Worm (Caenorhabditis elegans) whole organism, young adult: ENCODE measurements around the gene cyp-34A1.

Experiments
- B0035.1 ChIP-seq: sonication (generic microtip); optimal IDR thresholded peaks from 2 replicates; lab custom pipeline; 2016; ENCODE audit warnings: missing genetic modification characterization, mild to moderate bottlenecking, missing compliant biosample characterization, missing genotype, missing genetic modification reagents
- F22D6.2 ChIP-seq: sonication (generic microtip); optimal IDR thresholded peaks from 2 replicates; lab custom pipeline; 2016; ENCODE audit warnings: mild to moderate bottlenecking, missing genetic modification characterization, missing compliant biosample characterization
- F37B4.10 ChIP-seq: fragments of 200-800 bp; sonication (Bioruptor generic); IDR thresholded peaks from 2 replicates; pipeline ENCODE4 v1.3.6; 2022; ENCODE audit warnings: missing genetic modification characterization, missing compliant biosample characterization
- F49E8.2 ChIP-seq: sonication (generic microtip); optimal IDR thresholded peaks from 3 replicates; lab custom pipeline; 2017; ENCODE audit warnings: missing genetic modification characterization, mild to moderate bottlenecking, missing compliant biosample characterization, antibody characterized with exemption, moderate library complexity; ENCODE audit not compliant: insufficient read depth
- K11D2.4 ChIP-seq: fragments of 200-800 bp; sonication (Bioruptor generic); IDR thresholded peaks from 2 replicates; pipeline ENCODE4 v1.3.6; 2022; ENCODE audit warnings: missing genetic modification reagents, missing genetic modification characterization, missing compliant biosample characterization
- K12H6.12 ChIP-seq: fragments of 200-800 bp; sonication (Bioruptor generic); optimal IDR thresholded peaks from 2 replicates; lab custom pipeline; 2018; ENCODE audit warnings: mild to moderate bottlenecking, missing genetic modification characterization, missing compliant biosample characterization
- T07F8.4 ChIP-seq: sonication (generic microtip); optimal IDR thresholded peaks from 2 replicates; lab custom pipeline; 2016; ENCODE audit warnings: mild to moderate bottlenecking, missing genetic modification characterization, moderate library complexity, missing compliant biosample characterization
- T26A5.8 ChIP-seq: sonication (generic microtip); optimal IDR thresholded peaks from 2 replicates; lab custom pipeline; 2016; ENCODE audit warnings: missing genetic modification characterization, missing compliant biosample characterization
- Y53F4B.3 ChIP-seq: fragments of 200-800 bp; sonication (Bioruptor generic); IDR thresholded peaks from 2 replicates; pipeline ENCODE4 v1.3.6; 2022; ENCODE audit warnings: missing genetic modification reagents, missing genetic modification characterization, missing compliant biosample characterization
- Y56A3A.18 ChIP-seq: fragments of 200-800 bp; sonication (Bioruptor generic); IDR thresholded peaks from 2 replicates; pipeline ENCODE4 v1.3.6; 2022; ENCODE audit warnings: missing genetic modification reagents, missing genetic modification characterization, missing compliant biosample characterization
- Y79H2A.3 ChIP-seq: fragments of 200-800 bp; sonication (Bioruptor generic); conservative IDR thresholded peaks from 2 replicates; pipeline ENCODE4 v1.3.6; 2022; ENCODE audit warnings: missing genetic modification reagents, missing genetic modification characterization, missing compliant biosample characterization
- akir-1 ChIP-seq: fragments of 200-800 bp; sonication (Bioruptor generic); optimal IDR thresholded peaks from 2 replicates; lab custom pipeline; 2018; ENCODE audit warnings: mild to moderate bottlenecking, missing genetic modification characterization, moderate library complexity, missing compliant biosample characterization
- ama-1 ChIP-seq, 3 experiments: fragments of 150-350 bp in 1 of 3; sonication (generic microtip) in 2 of 3; optimal IDR thresholded peaks; 2 replicates each; lab custom pipeline; 2014 to 2018; ENCODE audit warnings: missing biosample characterization in 2 of 3, missing genetic modification characterization in 2 of 3, missing genetic modification reagents in 2 of 3
- athp-1 ChIP-seq: sonication (generic microtip); optimal IDR thresholded peaks from 2 replicates; lab custom pipeline; 2017; ENCODE audit warnings: mild to moderate bottlenecking, missing genetic modification characterization, missing compliant biosample characterization
- bed-1 ChIP-seq: fragments of 200-800 bp; sonication (Bioruptor generic); IDR thresholded peaks from 2 replicates; pipeline ENCODE4 v1.3.6; 2022; ENCODE audit warnings: missing genetic modification reagents, missing genetic modification characterization, missing compliant biosample characterization
- cebp-2 ChIP-seq: fragments of 200-800 bp; sonication (Bioruptor generic); IDR thresholded peaks from 2 replicates; pipeline ENCODE4 v1.3.6; 2022; ENCODE audit warnings: missing genetic modification characterization, missing compliant biosample characterization
- ceh-100 ChIP-seq: fragments of 200-800 bp; sonication (Bioruptor generic); IDR thresholded peaks from 2 replicates; pipeline ENCODE4 v1.3.6; 2022; ENCODE audit warnings: missing genetic modification reagents, missing genetic modification characterization, missing compliant biosample characterization
- ceh-91 ChIP-seq: fragments of 200-800 bp; sonication (Bioruptor generic); IDR thresholded peaks from 2 replicates; pipeline ENCODE4 v1.3.6; 2022; ENCODE audit warnings: missing genetic modification reagents, missing genetic modification characterization, missing compliant biosample characterization
- chd-7 ChIP-seq: sonication (generic microtip); optimal IDR thresholded peaks from 2 replicates; lab custom pipeline; 2016; ENCODE audit warnings: mild to moderate bottlenecking, missing genetic modification characterization, moderate library complexity, missing compliant biosample characterization
- egl-18 ChIP-seq: fragments of 200-800 bp; sonication (Bioruptor generic); IDR thresholded peaks from 2 replicates; pipeline ENCODE4 v1.3.6; 2022; ENCODE audit warnings: missing genetic modification reagents, missing genetic modification characterization, missing compliant biosample characterization
- fkh-3 ChIP-seq: sonication (generic microtip); optimal IDR thresholded peaks from 2 replicates; lab custom pipeline; 2016; ENCODE audit warnings: mild to moderate bottlenecking, missing genetic modification characterization, missing compliant biosample characterization
- hsf-1 ChIP-seq: fragments of 200-800 bp; sonication (Bioruptor generic); IDR thresholded peaks from 2 replicates; pipeline ENCODE4 v1.3.6; 2022; ENCODE audit warnings: missing genetic modification reagents, missing genetic modification characterization, missing compliant biosample characterization
- let-526 ChIP-seq: fragments of 200-800 bp; sonication (Bioruptor generic); IDR thresholded peaks from 2 replicates; pipeline ENCODE4 v1.3.6; 2022; ENCODE audit warnings: missing genetic modification reagents, missing genetic modification characterization, missing compliant biosample characterization
- lin-35 ChIP-seq, 3 experiments: fragments of 150-350 bp in 2 of 3; sonication (generic microtip) in 1 of 3; optimal IDR thresholded peaks; 2 replicates each; lab custom pipeline; 2014 to 2018; ENCODE audit warnings: missing biosample characterization in 3 of 3, missing genetic modification characterization in 3 of 3, missing genetic modification reagents in 3 of 3
- lir-1 ChIP-seq: fragments of 200-800 bp; sonication (Bioruptor generic); conservative IDR thresholded peaks from 2 replicates; pipeline ENCODE4 v1.3.6; 2022; ENCODE audit warnings: missing genetic modification reagents, missing genetic modification characterization, missing compliant biosample characterization
- lsl-1 ChIP-seq: fragments of 200-800 bp; sonication (Bioruptor generic); optimal IDR thresholded peaks from 2 replicates; lab custom pipeline; 2018; ENCODE audit warnings: mild to moderate bottlenecking, missing genetic modification characterization, moderate library complexity, missing compliant biosample characterization
- mcd-1 ChIP-seq: fragments of 200-800 bp; sonication (Bioruptor generic); IDR thresholded peaks from 2 replicates; pipeline ENCODE4 v1.3.6; 2022; ENCODE audit warnings: missing genetic modification reagents, missing genetic modification characterization, missing compliant biosample characterization
- mel-28 ChIP-seq: sonication (generic microtip); optimal IDR thresholded peaks from 2 replicates; lab custom pipeline; 2016; ENCODE audit warnings: borderline replicate concordance, mild to moderate bottlenecking, missing genetic modification characterization, missing compliant biosample characterization
- mxl-1 ChIP-seq: sonication (generic microtip); optimal IDR thresholded peaks from 2 replicates; lab custom pipeline; 2016; ENCODE audit warnings: missing genetic modification characterization, missing compliant biosample characterization
- nhr-80 ChIP-seq: sonication (generic microtip); optimal IDR thresholded peaks from 2 replicates; lab custom pipeline; 2016; ENCODE audit warnings: missing genetic modification characterization, missing compliant biosample characterization
- rpc-1 ChIP-seq, 2 experiments: fragments of 150-350 bp in 1 of 2; sonication (generic microtip) in 1 of 2; optimal IDR thresholded peaks; 2 replicates each; lab custom pipeline; 2014 to 2018; ENCODE audit warnings: missing biosample characterization in 1 of 2, missing genetic modification characterization in 1 of 2, missing genetic modification reagents in 1 of 2, missing genotype in 1 of 2
- snpc-1.3 ChIP-seq: sonication (generic microtip); optimal IDR thresholded peaks from 2 replicates; lab custom pipeline; 2017; ENCODE audit warnings: missing genetic modification characterization, mild to moderate bottlenecking, missing compliant biosample characterization, antibody characterized with exemption, moderate library complexity, missing genotype, missing genetic modification reagents; ENCODE audit not compliant: insufficient read depth
- somi-1 ChIP-seq: fragments of 200-800 bp; sonication (Bioruptor generic); optimal IDR thresholded peaks from 2 replicates; lab custom pipeline; 2018; ENCODE audit warnings: mild to moderate bottlenecking, missing genetic modification characterization, missing compliant biosample characterization
- tbx-9 ChIP-seq: sonication (generic microtip); optimal IDR thresholded peaks from 2 replicates; lab custom pipeline; 2016; ENCODE audit warnings: borderline replicate concordance, missing genetic modification characterization, inconsistent platforms, missing compliant biosample characterization
- unc-130 ChIP-seq: sonication (generic microtip); optimal IDR thresholded peaks from 2 replicates; lab custom pipeline; 2016; ENCODE audit warnings: missing genetic modification reagents, missing genetic modification characterization, missing compliant biosample characterization
- ztf-22 ChIP-seq: fragments of 200-800 bp; sonication (Bioruptor generic); optimal IDR thresholded peaks from 2 replicates; lab custom pipeline; 2018; ENCODE audit warnings: mild to moderate bottlenecking, missing genetic modification characterization, moderate library complexity, missing compliant biosample characterization

The cyp-34A1 gene

ce11 chrV:15268302-15268701 is 19.5 kb downstream of the cyp-34A1 start, which contains the start of gene srw-22:
Gene srw-22 (plus strand): TSS chrV:15268602.
- no peak for TF ChIP-seq chd-7 (tag; lab: Kevin White, UChicago)
- TF ChIP-seq athp-1 (tag; lab: Kevin White, UChicago), result no peak
- TF ChIP-seq unc-130 (GFP tag; lab: Kevin White, UChicago), result no peak
- no peak for TF ChIP-seq let-526
- no peak for TF ChIP-seq lsl-1
- no peak for TF ChIP-seq nhr-80 (tag; lab: Kevin White, UChicago)
- no peak for TF ChIP-seq snpc-1.3 (tag; lab: Kevin White, UChicago)
- no peak for TF ChIP-seq ztf-22 (GFP tag; lab: Kevin White, UChicago)

ce11 chrV:15267405-15267804 is 20.4 kb downstream of the cyp-34A1 start, which contains the start of gene T10H4.13:
Gene T10H4.13 (minus strand): TSS chrV:15267505.
- no peak for TF ChIP-seq rpc-1 (optimal IDR thresholded peaks at IDR 0.05; lab: Kevin White, UChicago)
- TF ChIP-seq rpc-1 (tag; optimal IDR thresholded peaks at IDR 0.05; lab: Kevin White, UChicago), result no peak
- TF ChIP-seq akir-1 (GFP tag; lab: Kevin White, UChicago), result no peak
- no peak for TF ChIP-seq fkh-3 (tag; lab: Kevin White, UChicago)
- no peak for TF ChIP-seq F22D6.2 (tag; lab: Kevin White, UChicago)

- no peak for TF ChIP-seq T26A5.8 (tag; lab: Kevin White, UChicago)
- TF ChIP-seq mel-28 (tag; lab: Kevin White, UChicago), result no peak
- no peak for TF ChIP-seq Y53F4B.3
- TF ChIP-seq mcd-1 (GFP tag; lab: Robert Waterston, UW), result no peak
- no peak for TF ChIP-seq T07F8.4 (tag; lab: Kevin White, UChicago)
- TF ChIP-seq F49E8.2, result no peak
- TF ChIP-seq ama-1 (optimal IDR thresholded peaks at IDR 0.05; lab: Kevin White, UChicago), result no peak
- no peak for TF ChIP-seq ama-1 (GFP tag; optimal IDR thresholded peaks at IDR 0.05; lab: Kevin White, UChicago)
- TF ChIP-seq ceh-91 (GFP tag; lab: Robert Waterston, UW), result no peak
- no peak for TF ChIP-seq let-526
- no peak for TF ChIP-seq mxl-1
- TF ChIP-seq bed-1 (GFP tag; lab: Robert Waterston, UW), result no peak
- TF ChIP-seq lin-35 (GFP tag; optimal IDR thresholded peaks at IDR 0.05; lab: Kevin White, UChicago), result no peak
- TF ChIP-seq ceh-100 (GFP tag; lab: Robert Waterston, UW), result no peak
- no peak for TF ChIP-seq somi-1 (GFP tag; lab: Kevin White, UChicago)
- TF ChIP-seq, all 124 proteins: peak for 0
These were observed 21.9 kb downstream of the cyp-34A1 start, which contains the start of gene M01B2.13 for ce11 chrV:15265814-15266213. Gene M01B2.13 (minus strand): TSS chrV:15265914.

ce11 chrV:15264131-15264530 is 23.6 kb downstream of the cyp-34A1 start, which contains the start of gene M01B2.12:
Gene M01B2.12 (minus strand): TSS chrV:15264231.
- TF ChIP-seq Y56A3A.18 (GFP tag; lab: Robert Waterston, UW), result no peak
- TF ChIP-seq Y79H2A.3, result no peak
- no peak for TF ChIP-seq egl-18 (GFP tag; lab: Robert Waterston, UW)
- no peak for TF ChIP-seq F37B4.10 (GFP tag; lab: Robert Waterston, UW)
- no peak for TF ChIP-seq B0035.1 (tag; lab: Kevin White, UChicago)
- no peak for TF ChIP-seq K12H6.12 (tag; lab: Kevin White, UChicago)
- TF ChIP-seq lir-1 (GFP tag; lab: Robert Waterston, UW), result no peak
- no peak for TF ChIP-seq K11D2.4 (GFP tag; lab: Robert Waterston, UW)
- TF ChIP-seq tbx-9 (tag; lab: Kevin White, UChicago), result no peak
- no peak for TF ChIP-seq Y53F4B.3
- no peak for TF ChIP-seq mel-28 (tag; lab: Kevin White, UChicago)
- TF ChIP-seq cebp-2 (GFP tag; lab: Robert Waterston, UW), result no peak
- no peak for TF ChIP-seq chd-7 (tag; lab: Kevin White, UChicago)
- no peak for TF ChIP-seq hsf-1 (GFP tag; lab: Robert Waterston, UW)
- TF ChIP-seq, all 124 proteins: peak for 0
